Worm (Caenorhabditis elegans) whole organism, L4 larva: ENCODE data around the gene clec-266.

ENCODE experiments used
- T20F7.1 ChIP-seq: fragments of 200-800 bp; sonication (Bioruptor generic); optimal IDR thresholded peaks from 2 replicates; lab custom pipeline; 2018; ENCODE audit warnings: mild to moderate bottlenecking, missing genetic modification characterization, missing compliant biosample characterization
- Y5F2A.4 ChIP-seq: fragments of 200-800 bp; sonication (Bioruptor generic); optimal IDR thresholded peaks from 2 replicates; lab custom pipeline; 2018; ENCODE audit warnings: mild to moderate bottlenecking, missing genetic modification characterization, missing compliant biosample characterization
- Y75B8A.6 ChIP-seq: fragments of 200-800 bp; sonication (Bioruptor generic); IDR thresholded peaks from 2 replicates; pipeline ENCODE4 v1.3.6; 2022; ENCODE audit warnings: missing genetic modification reagents, missing genetic modification characterization, missing compliant biosample characterization
- ZK546.5 ChIP-seq, 2 experiments: sonication (generic microtip); optimal IDR thresholded peaks; 2 replicates each; lab custom pipeline; 2017; ENCODE audit warnings: missing biosample characterization in 2 of 2, missing genetic modification characterization in 2 of 2
- aly-2 ChIP-seq: sonication (generic microtip); optimal IDR thresholded peaks from 2 replicates; lab custom pipeline; 2018; ENCODE audit warnings: missing biosample characterization, missing genetic modification characterization
- arid-1 ChIP-seq: fragments of 200-800 bp; sonication (Bioruptor generic); conservative IDR thresholded peaks from 2 replicates; pipeline ENCODE4 v1.3.6; 2022; ENCODE audit warnings: missing genetic modification reagents, missing genetic modification characterization, missing compliant biosample characterization
- daf-16 ChIP-seq, 3 experiments: sonication (generic microtip); optimal IDR thresholded peaks; 2 replicates each; lab custom pipeline; 2016 to 2017; ENCODE audit warnings: missing genetic modification characterization in 3 of 3, missing genetic modification reagents in 3 of 3, mild to moderate bottlenecking in 2 of 3, missing compliant biosample characterization in 2 of 3, missing biosample characterization in 1 of 3, moderate library complexity in 1 of 3
- daf-8 ChIP-seq: fragments of 200-800 bp; sonication (Bioruptor generic); IDR thresholded peaks from 2 replicates; pipeline ENCODE4 v1.3.6; 2022; ENCODE audit warnings: missing genetic modification characterization, missing compliant biosample characterization
- dmd-6 ChIP-seq: fragments of 200-800 bp; sonication (Bioruptor generic); IDR thresholded peaks from 2 replicates; pipeline ENCODE4 v1.3.6; 2022; ENCODE audit warnings: missing genetic modification reagents, missing genetic modification characterization, missing compliant biosample characterization
- dmd-8 ChIP-seq: fragments of 200-800 bp; sonication (Bioruptor generic); IDR thresholded peaks from 2 replicates; pipeline ENCODE4 v1.3.6; 2022; ENCODE audit warnings: missing genetic modification characterization, missing compliant biosample characterization
- dmd-9 ChIP-seq: fragments of 200-800 bp; sonication (Bioruptor generic); IDR thresholded peaks from 2 replicates; pipeline ENCODE4 v1.3.6; 2022; ENCODE audit warnings: missing genetic modification reagents, missing genetic modification characterization, missing compliant biosample characterization
- dve-1 ChIP-seq: sonication (generic microtip); optimal IDR thresholded peaks from 2 replicates; lab custom pipeline; 2017; ENCODE audit warnings: antibody characterized with exemption, mild to moderate bottlenecking, missing genetic modification characterization, missing compliant biosample characterization; ENCODE audit not compliant: insufficient read depth
- egl-27 ChIP-seq: sonication (generic microtip); optimal IDR thresholded peaks from 3 replicates; lab custom pipeline; 2017; ENCODE audit warnings: missing biosample characterization, missing genetic modification reagents, missing genetic modification characterization
- fos-1 ChIP-seq: fragments of 150-350 bp; optimal IDR thresholded peaks from 2 replicates; lab custom pipeline; 2014; ENCODE audit warnings: missing biosample characterization, missing genetic modification characterization
- gei-8 ChIP-seq: fragments of 200-800 bp; sonication (Bioruptor generic); optimal IDR thresholded peaks from 2 replicates; lab custom pipeline; 2018; ENCODE audit warnings: mild to moderate bottlenecking, missing genetic modification characterization, missing compliant biosample characterization
- hlh-11 ChIP-seq: fragments of 200-800 bp; sonication (Bioruptor generic); optimal IDR thresholded peaks from 2 replicates; lab custom pipeline; 2018; ENCODE audit warnings: mild to moderate bottlenecking, missing genetic modification characterization, missing compliant biosample characterization
- hlh-30 ChIP-seq: sonication (generic microtip); optimal IDR thresholded peaks from 2 replicates; lab custom pipeline; 2017; ENCODE audit warnings: antibody characterized with exemption, mild to moderate bottlenecking, missing genetic modification characterization, missing compliant biosample characterization; ENCODE audit not compliant: insufficient read depth
- lsy-2 ChIP-seq, 2 experiments: fragments of 150-350 bp in 1 of 2; sonication (generic microtip) in 1 of 2; optimal IDR thresholded peaks; 2 replicates each; lab custom pipeline; 2014 to 2017; ENCODE audit warnings: missing biosample characterization in 2 of 2, missing genetic modification characterization in 2 of 2
- madf-5 ChIP-seq, 2 experiments: fragments of 200-800 bp; sonication (Bioruptor generic); IDR thresholded peaks; 2 replicates each; pipeline ENCODE4 v1.3.6; 2022; ENCODE audit warnings: missing compliant biosample characterization in 2 of 2, missing genetic modification characterization in 2 of 2
- madf-9 ChIP-seq: fragments of 200-800 bp; sonication (Bioruptor generic); conservative IDR thresholded peaks from 2 replicates; pipeline ENCODE4 v1.3.6; 2022; ENCODE audit warnings: missing genetic modification reagents, missing genetic modification characterization, missing compliant biosample characterization
- mdl-1 ChIP-seq, 2 experiments: fragments of 150-350 bp in 1 of 2; sonication (generic microtip) in 1 of 2; optimal IDR thresholded peaks; 2 replicates each; lab custom pipeline; 2014 to 2017; ENCODE audit warnings: missing biosample characterization in 2 of 2, missing genetic modification characterization in 2 of 2
- mep-1 ChIP-seq: fragments of 150-350 bp; sonication (generic microtip); optimal IDR thresholded peaks from 3 replicates; lab custom pipeline; 2014; ENCODE audit warnings: missing biosample characterization, missing genetic modification characterization
- mxl-3 ChIP-seq: fragments of 200-800 bp; sonication (Bioruptor generic); optimal IDR thresholded peaks from 2 replicates; lab custom pipeline; 2018; ENCODE audit warnings: mild to moderate bottlenecking, missing genetic modification characterization, missing compliant biosample characterization
- nhr-102 ChIP-seq: sonication (generic microtip); optimal IDR thresholded peaks from 2 replicates; lab custom pipeline; 2016; ENCODE audit warnings: mild to moderate bottlenecking, missing genetic modification characterization, moderate library complexity, missing compliant biosample characterization
- nhr-25 ChIP-seq: sonication (generic microtip); optimal IDR thresholded peaks from 2 replicates; lab custom pipeline; 2017; ENCODE audit warnings: missing genetic modification characterization, mild to moderate bottlenecking, missing compliant biosample characterization, antibody characterized with exemption, moderate library complexity, borderline replicate concordance; ENCODE audit not compliant: insufficient read depth
- nhr-28 ChIP-seq: fragments of 150-350 bp; optimal IDR thresholded peaks from 2 replicates; lab custom pipeline; 2014; ENCODE audit warnings: missing biosample characterization, missing genetic modification characterization
- nhr-41 ChIP-seq: fragments of 200-800 bp; sonication (Bioruptor generic); IDR thresholded peaks from 2 replicates; pipeline ENCODE4 v1.3.6; 2022; ENCODE audit warnings: missing genetic modification reagents, missing genetic modification characterization, missing compliant biosample characterization
- nhr-77 ChIP-seq: fragments of 150-350 bp; optimal IDR thresholded peaks from 2 replicates; lab custom pipeline; 2014; ENCODE audit warnings: missing biosample characterization, missing genetic modification characterization
- pha-4 ChIP-seq, 2 experiments: fragments of 150-350 bp in 1 of 2; fragments of 200-800 bp in 1 of 2; sonication (Bioruptor generic) in 1 of 2; IDR thresholded peaks in 1 of 2; optimal IDR thresholded peaks in 1 of 2; 2 replicates each; pipeline versions ENCODE4 v1.3.6 to Lab custom; 2014 to 2022; ENCODE audit warnings: missing genetic modification characterization in 2 of 2, missing genetic modification reagents in 2 of 2, missing biosample characterization in 1 of 2, missing compliant biosample characterization in 1 of 2
- php-3 ChIP-seq: fragments of 200-800 bp; sonication (Bioruptor generic); IDR thresholded peaks from 2 replicates; pipeline ENCODE4 v1.3.6; 2022; ENCODE audit warnings: missing genetic modification reagents, missing genetic modification characterization, missing compliant biosample characterization
- pqm-1 ChIP-seq: sonication (generic microtip); optimal IDR thresholded peaks from 2 replicates; lab custom pipeline; 2017; ENCODE audit warnings: missing biosample characterization, missing genetic modification characterization
- set-16 ChIP-seq: fragments of 200-800 bp; sonication (Bioruptor generic); IDR thresholded peaks from 2 replicates; pipeline ENCODE4 v1.3.6; 2022; ENCODE audit warnings: missing genetic modification reagents, missing genetic modification characterization, missing compliant biosample characterization
- snpc-1.2 ChIP-seq: fragments of 200-800 bp; sonication (Bioruptor generic); IDR thresholded peaks from 2 replicates; pipeline ENCODE4 v1.3.6; 2022; ENCODE audit warnings: missing genetic modification reagents, missing genetic modification characterization, missing compliant biosample characterization
- tag-97 ChIP-seq: fragments of 200-800 bp; sonication (Bioruptor generic); IDR thresholded peaks from 2 replicates; pipeline ENCODE4 v1.3.6; 2022; ENCODE audit warnings: missing genetic modification characterization, missing compliant biosample characterization
- tra-1 ChIP-seq: fragments of 200-800 bp; sonication (Bioruptor generic); IDR thresholded peaks from 2 replicates; pipeline ENCODE4 v1.3.6; 2022; ENCODE audit warnings: missing genetic modification reagents, missing genetic modification characterization, missing compliant biosample characterization
- unc-130 ChIP-seq: sonication (generic microtip); optimal IDR thresholded peaks from 2 replicates; lab custom pipeline; 2016; ENCODE audit warnings: missing genetic modification reagents, missing genetic modification characterization, missing compliant biosample characterization
- unc-39 ChIP-seq: sonication (generic microtip); optimal IDR thresholded peaks from 2 replicates; lab custom pipeline; 2017; ENCODE audit warnings: missing biosample characterization, missing genetic modification characterization
- zfp-3 ChIP-seq: fragments of 200-800 bp; sonication (Bioruptor generic); conservative IDR thresholded peaks from 2 replicates; pipeline ENCODE4 v1.3.6; 2022; ENCODE audit warnings: missing genetic modification reagents, missing genetic modification characterization, missing compliant biosample characterization
- zip-11 ChIP-seq: fragments of 200-800 bp; sonication (Bioruptor generic); IDR thresholded peaks from 2 replicates; pipeline ENCODE4 v1.3.6; 2022; ENCODE audit warnings: missing genetic modification characterization, missing compliant biosample characterization
- ztf-7 ChIP-seq: fragments of 150-350 bp; optimal IDR thresholded peaks from 2 replicates; lab custom pipeline; 2014; ENCODE audit warnings: missing biosample characterization, missing genetic modification characterization

Gene clec-266

DNA sequence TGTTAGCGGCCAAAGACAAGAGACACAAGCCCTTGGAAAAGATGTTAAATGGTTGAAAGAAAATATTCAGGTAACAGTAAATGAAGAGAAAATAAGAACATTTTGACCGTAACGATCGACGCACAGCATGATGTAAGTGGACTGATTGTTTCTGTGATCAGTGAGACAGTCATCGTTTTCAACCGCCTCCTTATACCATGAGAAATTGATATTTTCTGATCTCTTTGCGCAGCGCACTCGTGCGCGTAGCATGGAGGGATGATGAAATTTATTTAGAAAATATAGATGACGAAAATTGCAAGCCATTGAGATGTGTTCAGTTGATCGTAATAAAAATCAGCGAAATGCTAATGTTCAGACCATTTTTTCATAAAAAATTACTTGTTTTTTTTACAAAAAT lies 26.9 kb upstream of the clec-266 start:
- peak; percentile 76 for TF ChIP-seq mxl-3 (GFP tag; lab: Kevin White, UChicago)
- peak; percentile 20 for TF ChIP-seq hlh-30
- no peak for TF ChIP-seq unc-39 (tag; lab: Kevin White, UChicago)
- peak; percentile 4 for TF ChIP-seq nhr-28 (tag; lab: Kevin White, UChicago)
- TF ChIP-seq unc-130 (GFP tag; lab: Kevin White, UChicago), result no peak
- TF ChIP-seq ztf-7 (tag; lab: Kevin White, UChicago), result no peak

DNA sequence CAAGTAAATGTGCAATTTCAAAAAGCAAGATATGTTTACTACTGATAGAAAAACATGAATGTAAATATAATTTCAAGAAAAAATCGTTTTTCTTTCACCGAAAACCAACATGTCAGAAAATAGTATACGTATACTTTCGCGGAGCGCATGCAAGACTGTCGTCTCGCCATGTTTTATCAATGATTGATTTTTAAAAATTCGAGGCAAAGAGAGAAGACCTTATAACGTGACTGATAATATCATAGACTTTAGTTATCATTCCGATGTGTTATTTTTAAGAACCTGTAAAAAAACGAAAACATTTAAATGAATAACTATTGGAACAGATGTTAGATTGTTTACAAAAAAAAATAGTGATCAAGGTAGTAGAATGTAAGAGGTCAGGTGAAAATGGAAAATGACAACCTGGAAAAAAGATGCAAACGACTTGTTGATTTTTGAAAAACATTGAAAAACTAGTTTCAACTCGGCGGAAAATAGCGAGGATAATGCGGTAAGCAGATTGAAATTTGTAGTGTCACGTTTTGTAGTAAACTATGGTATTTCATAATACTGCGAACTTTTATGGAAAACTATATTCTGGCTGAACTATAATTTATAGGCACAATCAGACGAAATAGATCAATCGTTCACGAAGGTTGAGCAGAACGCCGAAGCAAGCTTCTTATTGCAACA lies 23.8 kb upstream of the clec-266 start:
- TF ChIP-seq hlh-11 (peak; percentile 50), dmd-6 (GFP tag; lab: Robert Waterston, UW) (peak; percentile 45; the same call in 1 of the 2 replicates), hlh-30 (peak; percentile 57), dmd-9 (GFP tag; lab: Robert Waterston, UW) (no peak), pqm-1 (peak; percentile 55), ZK546.5 (tag; optimal IDR thresholded peaks at IDR 0.05; lab: Kevin White, UChicago) (no peak), dve-1 (tag; lab: Kevin White, UChicago) (peak; percentile 47), daf-16 (GFP tag; optimal IDR thresholded peaks at IDR 0.05; lab: Kevin White, UChicago) (no peak), daf-16 (tag; optimal IDR thresholded peaks at IDR 0.05; lab: Kevin White, UChicago) (peak; percentile 74), nhr-28 (tag; lab: Kevin White, UChicago) (peak; percentile 6)

DNA sequence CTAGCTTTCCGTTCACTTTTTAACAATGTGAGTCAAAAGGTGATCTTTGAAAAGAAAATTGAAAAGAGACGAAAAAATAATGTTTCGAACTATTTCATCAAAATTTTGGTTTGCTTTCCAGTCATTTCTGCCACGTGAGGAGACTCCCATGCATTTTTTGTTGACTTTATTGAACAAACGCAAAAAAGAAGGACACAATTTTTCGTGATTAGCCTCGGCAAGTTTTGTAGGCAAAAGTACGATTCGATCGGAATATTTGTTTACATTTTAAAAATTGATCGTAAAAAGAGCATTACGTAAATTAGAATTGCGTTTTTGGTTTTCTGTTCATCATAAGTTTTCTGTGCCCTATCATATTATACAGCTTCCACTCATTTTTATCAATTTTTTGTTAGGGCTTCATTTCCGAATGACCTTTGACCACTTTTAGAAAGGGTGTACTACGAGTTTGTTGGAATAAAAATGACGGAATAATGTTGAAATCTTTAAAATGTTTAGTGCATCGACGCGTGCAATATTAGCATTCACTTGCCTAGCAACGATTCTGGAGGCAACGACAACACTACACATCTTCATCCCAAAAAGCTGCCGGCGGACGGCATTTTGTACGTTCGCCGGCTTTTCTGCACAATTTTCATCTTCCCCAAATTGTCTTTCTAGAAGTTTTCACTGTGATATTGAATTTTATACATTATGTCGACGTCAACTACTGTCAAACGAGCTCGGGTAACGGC lies 22.4 kb upstream of the clec-266 start, which contains the start of gene C56E10.3:
Gene C56E10.3, plus strand, starts transcription at position 684 of the 734 bp plus-strand sequence.
- TF ChIP-seq mxl-3 (GFP tag; lab: Kevin White, UChicago) (no peak), php-3 (GFP tag; lab: Robert Waterston, UW) (0 out of 2 replicates have a peak, but pooled peaks have one; percentile 8), hlh-11 (peak; percentile 64), dmd-6 (GFP tag; lab: Robert Waterston, UW) (peak; percentile 19; the same call in 1 of the 2 replicates), dmd-8 (GFP tag; lab: Robert Waterston, UW) (no peak), hlh-30 (peak; percentile 60), daf-16 (GFP tag; optimal IDR thresholded peaks at IDR 0.05; lab: Kevin White, UChicago) (no peak), daf-16 (tag; optimal IDR thresholded peaks at IDR 0.05; lab: Kevin White, UChicago) (peak; percentile 89), nhr-28 (tag; lab: Kevin White, UChicago) (peak; percentile 20), arid-1 (no peak), lsy-2 (tag; optimal IDR thresholded peaks at IDR 0.05; lab: Kevin White, UChicago) (peak in 1 of 2 experiments; percentile 21), pqm-1 (peak; percentile 48), nhr-41 (GFP tag; lab: Robert Waterston, UW) (no peak), mep-1 (peak; percentile 46), Y75B8A.6 (GFP tag; lab: Robert Waterston, UW) (no peak), mdl-1 (tag; optimal IDR thresholded peaks at IDR 0.05; lab: Kevin White, UChicago) (peak in 1 of 2 experiments; percentile 4), nhr-102 (tag; lab: Kevin White, UChicago) (peak; percentile 13), pha-4 (GFP tag; IDR thresholded peaks at IDR 0.05; lab: Robert Waterston, UW) (no peak), pha-4 (tag; optimal IDR thresholded peaks at IDR 0.05; lab: Kevin White, UChicago) (no peak), dve-1 (tag; lab: Kevin White, UChicago) (peak; percentile 78), nhr-77 (tag; lab: Kevin White, UChicago) (peak; percentile 21)

DNA sequence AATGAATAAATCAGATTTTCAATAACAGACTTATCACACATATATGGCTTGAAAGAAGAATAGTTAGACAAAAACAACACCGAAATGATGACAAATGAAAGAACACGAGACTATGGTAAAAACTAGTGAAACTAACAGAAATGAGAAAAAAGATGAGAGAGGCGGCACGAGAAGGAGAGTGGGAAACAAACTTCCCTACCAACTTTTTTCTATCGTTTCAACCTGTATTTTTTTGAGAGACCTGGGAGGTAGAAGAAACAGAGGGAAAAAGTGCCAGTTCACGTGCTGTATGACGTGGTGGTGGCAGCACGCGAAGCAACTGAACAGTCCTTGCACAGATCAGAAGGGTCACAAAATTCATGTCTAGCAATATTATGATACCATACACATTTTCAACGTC lies 20.1 kb upstream of the clec-266 start:
- TF ChIP-seq zfp-3 (GFP tag; lab: Robert Waterston, UW) (no peak), egl-27 (tag; lab: Kevin White, UChicago) (no peak), madf-5 (GFP tag; IDR thresholded peaks at IDR 0.05; lab: Robert Waterston, UW) (no peak), aly-2 (tag; lab: Kevin White, UChicago) (no peak), daf-8 (no peak), Y5F2A.4 (no peak), T20F7.1 (no peak), php-3 (GFP tag; lab: Robert Waterston, UW) (no peak), nhr-25 (tag; lab: Kevin White, UChicago) (no peak), gei-8 (GFP tag; lab: Kevin White, UChicago) (no peak), mxl-3 (GFP tag; lab: Kevin White, UChicago) (peak; percentile 48), set-16 (GFP tag; lab: Robert Waterston, UW) (no peak), snpc-1.2 (GFP tag; lab: Robert Waterston, UW) (no peak), nhr-102 (tag; lab: Kevin White, UChicago) (no peak), tra-1 (GFP tag; lab: Robert Waterston, UW) (0 out of 2 replicates have a peak, but pooled peaks have one; percentile 26), tag-97 (GFP tag; lab: Robert Waterston, UW) (no peak), zip-11 (GFP tag; lab: Robert Waterston, UW) (no peak), madf-9 (GFP tag; lab: Robert Waterston, UW) (no peak), fos-1 (tag; lab: Kevin White, UChicago) (no peak)
